Fruit fly (Drosophila melanogaster): ENCODE measurements around the gene tinc.

dm6 chr3R:17807035-17807606 lies 4.2 kb upstream of the tinc start, which contains the start of gene CG17801:
- TF ChIP-seq CG32121 (GFP tag; IDR thresholded peaks at IDR 0.05), result no peak
- TF ChIP-seq fd96Ca (GFP tag; IDR thresholded peaks at IDR 0.05), result no peak
- no peak for TF ChIP-seq gl (tag; optimal IDR thresholded peaks at IDR 0.05)
- no peak for TF ChIP-seq CG4496 (GFP tag; IDR thresholded peaks at IDR 0.05)
- no peak for TF ChIP-seq Pif1A (GFP tag; optimal IDR thresholded peaks at IDR 0.05)
- no peak for TF ChIP-seq rn (GFP tag; IDR thresholded peaks at IDR 0.05)
- TF ChIP-seq CG8301 (tag; optimal IDR thresholded peaks at IDR 0.05), result no peak
